Worm (Caenorhabditis elegans) whole organism, L3 larva: Measurements from ENCODE around the gene klp-19.

Experiments used
- R02D3.7 ChIP-seq: fragments of 150-350 bp; optimal IDR thresholded peaks from 2 replicates; lab custom pipeline; 2014; ENCODE audit warnings: missing biosample characterization, missing genetic modification characterization
- aly-2 ChIP-seq: fragments of 150-350 bp; optimal IDR thresholded peaks from 2 replicates; lab custom pipeline; 2014; ENCODE audit warnings: missing biosample characterization, missing genetic modification characterization
- ama-1 ChIP-seq: fragments of 150-350 bp; optimal IDR thresholded peaks from 2 replicates; lab custom pipeline; 2018
- ceh-16 ChIP-seq: sonication (generic microtip); optimal IDR thresholded peaks from 2 replicates; lab custom pipeline; 2017; ENCODE audit warnings: missing biosample characterization, missing genetic modification characterization
- ceh-28 ChIP-seq: fragments of 150-350 bp; optimal IDR thresholded peaks from 2 replicates; lab custom pipeline; 2014; ENCODE audit warnings: missing biosample characterization, missing genetic modification reagents, missing genetic modification characterization
- ceh-82 ChIP-seq: fragments of 150-350 bp; optimal IDR thresholded peaks from 2 replicates; lab custom pipeline; 2014; ENCODE audit warnings: missing biosample characterization, missing genetic modification characterization
- ceh-9 ChIP-seq: sonication (generic microtip); optimal IDR thresholded peaks from 2 replicates; lab custom pipeline; 2018; ENCODE audit warnings: missing biosample characterization, missing genetic modification characterization
- daf-12 ChIP-seq: fragments of 150-350 bp; optimal IDR thresholded peaks from 2 replicates; lab custom pipeline; 2014; ENCODE audit warnings: missing biosample characterization, missing genetic modification reagents, missing genetic modification characterization
- egl-27 ChIP-seq: sonication (generic microtip); optimal IDR thresholded peaks from 4 replicates; lab custom pipeline; 2017; ENCODE audit warnings: missing biosample characterization, missing genetic modification reagents, missing genetic modification characterization
- elt-1 ChIP-seq: fragments of 150-350 bp; optimal IDR thresholded peaks from 2 replicates; lab custom pipeline; 2014; ENCODE audit warnings: missing biosample characterization, missing genetic modification characterization
- elt-2 ChIP-seq: sonication (generic microtip); optimal IDR thresholded peaks from 2 replicates; lab custom pipeline; 2016; ENCODE audit warnings: missing genetic modification reagents, mild to moderate bottlenecking, missing genetic modification characterization, missing compliant biosample characterization
- elt-3 ChIP-seq, 3 experiments: fragments of 150-350 bp in 1 of 3; sonication (generic microtip) in 2 of 3; optimal IDR thresholded peaks; 2 replicates in 2 of 3; 4 replicates in 1 of 3; lab custom pipeline; 2014 to 2017; ENCODE audit warnings: missing biosample characterization in 3 of 3, missing genetic modification characterization in 3 of 3
- eor-1 ChIP-seq, 2 experiments: fragments of 150-350 bp; optimal IDR thresholded peaks; 2 replicates each; lab custom pipeline; 2014 to 2018; ENCODE audit warnings: missing biosample characterization in 2 of 2, missing genetic modification characterization in 2 of 2
- fkh-10 ChIP-seq: sonication (generic microtip); optimal IDR thresholded peaks from 2 replicates; lab custom pipeline; 2017; ENCODE audit warnings: missing biosample characterization, missing genetic modification reagents, missing genetic modification characterization
- fkh-2 ChIP-seq: fragments of 150-350 bp; optimal IDR thresholded peaks from 2 replicates; lab custom pipeline; 2014; ENCODE audit warnings: missing biosample characterization, missing genetic modification reagents, missing genetic modification characterization
- fos-1 ChIP-seq: fragments of 150-350 bp; optimal IDR thresholded peaks from 2 replicates; lab custom pipeline; 2014; ENCODE audit warnings: missing biosample characterization, missing genetic modification characterization
- hmg-11 ChIP-seq: sonication (generic microtip); optimal IDR thresholded peaks from 2 replicates; lab custom pipeline; 2016; ENCODE audit warnings: missing genetic modification characterization, missing compliant biosample characterization
- jun-1 ChIP-seq: fragments of 150-350 bp; optimal IDR thresholded peaks from 2 replicates; lab custom pipeline; 2014; ENCODE audit warnings: missing biosample characterization, missing genetic modification reagents, missing genetic modification characterization
- lin-15B ChIP-seq: fragments of 150-350 bp; optimal IDR thresholded peaks from 2 replicates; lab custom pipeline; 2014; ENCODE audit warnings: missing biosample characterization, missing genetic modification characterization
- lin-39 ChIP-seq: fragments of 150-350 bp; optimal IDR thresholded peaks from 2 replicates; lab custom pipeline; 2018; ENCODE audit warnings: missing biosample characterization, missing genetic modification reagents, missing genetic modification characterization
- lsy-12 ChIP-seq: sonication (generic microtip); optimal IDR thresholded peaks from 2 replicates; lab custom pipeline; 2016; ENCODE audit warnings: mild to moderate bottlenecking, missing genetic modification characterization, missing compliant biosample characterization
- mdl-1 ChIP-seq: fragments of 150-350 bp; optimal IDR thresholded peaks from 2 replicates; lab custom pipeline; 2014; ENCODE audit warnings: missing biosample characterization, missing genetic modification characterization
- mml-1 ChIP-seq: fragments of 150-350 bp; sonication (generic microtip); optimal IDR thresholded peaks from 3 replicates; lab custom pipeline; 2014; ENCODE audit warnings: missing biosample characterization, missing genetic modification characterization
- nfya-1 ChIP-seq: sonication (generic microtip); optimal IDR thresholded peaks from 2 replicates; lab custom pipeline; 2017; ENCODE audit warnings: missing genetic modification characterization, mild to moderate bottlenecking, missing compliant biosample characterization, antibody characterized with exemption, moderate library complexity; ENCODE audit not compliant: insufficient read depth
- nhr-11 ChIP-seq: fragments of 150-350 bp; optimal IDR thresholded peaks from 2 replicates; lab custom pipeline; 2014; ENCODE audit warnings: missing biosample characterization, missing genetic modification characterization
- nhr-12 ChIP-seq: fragments of 150-350 bp; optimal IDR thresholded peaks from 2 replicates; lab custom pipeline; 2014; ENCODE audit warnings: missing biosample characterization, missing genetic modification characterization
- nhr-23 ChIP-seq: fragments of 150-350 bp; optimal IDR thresholded peaks from 2 replicates; lab custom pipeline; 2014; ENCODE audit warnings: missing biosample characterization, missing genetic modification reagents, missing genetic modification characterization
- nhr-237 ChIP-seq: fragments of 150-350 bp; optimal IDR thresholded peaks from 2 replicates; lab custom pipeline; 2014; ENCODE audit warnings: missing biosample characterization, missing genetic modification characterization
- nhr-25 ChIP-seq: sonication (generic microtip); optimal IDR thresholded peaks from 2 replicates; lab custom pipeline; 2017; ENCODE audit warnings: missing biosample characterization, missing genetic modification characterization
- nhr-28 ChIP-seq: fragments of 150-350 bp; optimal IDR thresholded peaks from 2 replicates; lab custom pipeline; 2014; ENCODE audit warnings: missing biosample characterization, missing genetic modification characterization
- nhr-43 ChIP-seq: sonication (generic microtip); optimal IDR thresholded peaks from 2 replicates; lab custom pipeline; 2016; ENCODE audit warnings: mild to moderate bottlenecking, missing genetic modification characterization, missing compliant biosample characterization; ENCODE audit not compliant: poor library complexity, severe bottlenecking
- nhr-67 ChIP-seq: fragments of 150-350 bp; optimal IDR thresholded peaks from 2 replicates; lab custom pipeline; 2014; ENCODE audit warnings: missing biosample characterization, missing genetic modification characterization
- nhr-76 ChIP-seq: fragments of 150-350 bp; sonication (generic microtip); optimal IDR thresholded peaks from 5 replicates; lab custom pipeline; 2014; ENCODE audit warnings: missing biosample characterization, missing genetic modification characterization
- nhr-77 ChIP-seq: fragments of 150-350 bp; optimal IDR thresholded peaks from 2 replicates; lab custom pipeline; 2014; ENCODE audit warnings: missing biosample characterization, missing genetic modification characterization
- pha-4 ChIP-seq: fragments of 150-350 bp; optimal IDR thresholded peaks from 2 replicates; lab custom pipeline; 2014; ENCODE audit warnings: missing biosample characterization, missing genetic modification reagents, missing genetic modification characterization
- pqm-1 ChIP-seq: fragments of 150-350 bp; optimal IDR thresholded peaks from 2 replicates; lab custom pipeline; 2017; ENCODE audit warnings: missing biosample characterization, missing genetic modification characterization, inconsistent platforms
- snpc-4 ChIP-seq: fragments of 150-350 bp; optimal IDR thresholded peaks from 2 replicates; lab custom pipeline; 2014; ENCODE audit warnings: missing biosample characterization, missing genetic modification characterization
- unc-39 ChIP-seq: sonication (generic microtip); optimal IDR thresholded peaks from 4 replicates; lab custom pipeline; 2017; ENCODE audit warnings: missing biosample characterization, missing genetic modification characterization
- unc-62 ChIP-seq: fragments of 150-350 bp; sonication (generic microtip); optimal IDR thresholded peaks from 4 replicates; lab custom pipeline; 2014; ENCODE audit warnings: missing biosample characterization, missing genetic modification reagents, missing genetic modification characterization
- zag-1 ChIP-seq: fragments of 150-350 bp; optimal IDR thresholded peaks from 2 replicates; lab custom pipeline; 2014; ENCODE audit warnings: missing biosample characterization, missing genetic modification characterization
- ztf-11 ChIP-seq: fragments of 150-350 bp; optimal IDR thresholded peaks from 2 replicates; lab custom pipeline; 2014; ENCODE audit warnings: missing biosample characterization, missing genetic modification characterization
- ztf-4 ChIP-seq: fragments of 150-350 bp; optimal IDR thresholded peaks from 2 replicates; lab custom pipeline; 2014; ENCODE audit warnings: missing biosample characterization, missing genetic modification characterization

The klp-19 gene

ce11 chrIII:13275784-13276183 lies 31.3 kb downstream of the klp-19 start (continued):
- no peak for TF ChIP-seq nhr-25 (tag; lab: Kevin White, UChicago)
- TF ChIP-seq hmg-11 (tag; lab: Kevin White, UChicago): peak; percentile 94

- no peak for TF ChIP-seq lsy-12 (tag; lab: Kevin White, UChicago)
- no peak for TF ChIP-seq nhr-43
- no peak for TF ChIP-seq ztf-4
- TF ChIP-seq elt-1 (tag; lab: Kevin White, UChicago): peak; percentile 88
Measured at ce11 chrIII:13272788-13273187, 34.3 kb downstream of the klp-19 start.

ce11 chrIII:13272227-13272626 lies 34.8 kb downstream of the klp-19 start:
- TF ChIP-seq ceh-16 (tag; lab: Kevin White, UChicago) (no peak), unc-62 (GFP tag; lab: Kevin White, UChicago) (no peak), ztf-11 (tag; lab: Kevin White, UChicago) (no peak), ama-1 (lab: Kevin White, UChicago) (no peak), nhr-11 (no peak), elt-1 (tag; lab: Kevin White, UChicago) (no peak), mml-1 (no peak), zag-1 (tag; lab: Kevin White, UChicago) (no peak), nhr-28 (tag; lab: Kevin White, UChicago) (no peak), fos-1 (no peak), egl-27 (tag; lab: Kevin White, UChicago) (no peak), snpc-4 (tag; lab: Kevin White, UChicago) (no peak), lin-15B (no peak), elt-2 (tag; lab: Kevin White, UChicago) (no peak), nhr-67 (no peak), nfya-1 (tag; lab: Kevin White, UChicago) (no peak), ceh-28 (no peak), pqm-1 (tag; lab: Kevin White, UChicago) (no peak), fkh-10 (GFP tag; lab: Kevin White, UChicago) (no peak), nhr-25 (tag; lab: Kevin White, UChicago) (no peak)

- TF ChIP-seq fkh-10 (GFP tag; lab: Kevin White, UChicago): peak; percentile 62
- peak; percentile 23 for TF ChIP-seq lin-39 (tag; lab: Kevin White, UChicago)
- TF ChIP-seq nfya-1 (tag; lab: Kevin White, UChicago): peak; percentile 64
- no peak for TF ChIP-seq nhr-43
- no peak for TF ChIP-seq ceh-28
- TF ChIP-seq nhr-77 (tag; lab: Kevin White, UChicago): no peak
- TF ChIP-seq zag-1 (tag; lab: Kevin White, UChicago): no peak
- no peak for TF ChIP-seq eor-1 (tag; optimal IDR thresholded peaks at IDR 0.05; lab: Kevin White, UChicago)
- no peak for TF ChIP-seq fos-1
- TF ChIP-seq, all 47 proteins: peak for 3
Measured at ce11 chrIII:13270896-13271295, 36.2 kb downstream of the klp-19 start.

ce11 chrIII:13268856-13269255 lies 38.2 kb downstream of the klp-19 start, which contains the start of gene cpf-2:
TSS of gene cpf-2 (minus strand) at chrIII:13268883.
- no peak for TF ChIP-seq nhr-67
- no peak for TF ChIP-seq daf-12
- no peak for TF ChIP-seq fos-1
- TF ChIP-seq R02D3.7: peak; percentile 63
- peak; percentile 36 for TF ChIP-seq nhr-25 (tag; lab: Kevin White, UChicago)
- TF ChIP-seq nhr-12 (tag; lab: Kevin White, UChicago): no peak
- TF ChIP-seq nfya-1 (tag; lab: Kevin White, UChicago): peak; percentile 75
- TF ChIP-seq hmg-11 (tag; lab: Kevin White, UChicago): peak; percentile 96
- TF ChIP-seq unc-62 (GFP tag; lab: Kevin White, UChicago): no peak
- TF ChIP-seq elt-1 (tag; lab: Kevin White, UChicago): no peak
- no peak for TF ChIP-seq lin-39 (tag; lab: Kevin White, UChicago)
- TF ChIP-seq lsy-12 (tag; lab: Kevin White, UChicago): peak; percentile 50
- no peak for TF ChIP-seq egl-27 (tag; lab: Kevin White, UChicago)
- TF ChIP-seq zag-1 (tag; lab: Kevin White, UChicago): no peak
- peak; percentile 43 for TF ChIP-seq elt-2 (tag; lab: Kevin White, UChicago)
- TF ChIP-seq elt-3 (tag; optimal IDR thresholded peaks at IDR 0.05; lab: Kevin White, UChicago): no peak
- no peak for TF ChIP-seq mdl-1
- no peak for TF ChIP-seq nhr-237
- peak; percentile 39 for TF ChIP-seq ceh-82 (tag; lab: Kevin White, UChicago)
- no peak for TF ChIP-seq eor-1 (tag; optimal IDR thresholded peaks at IDR 0.05; lab: Kevin White, UChicago)
- TF ChIP-seq ztf-11 (tag; lab: Kevin White, UChicago): no peak
- no peak for TF ChIP-seq nhr-76
- TF ChIP-seq ceh-9 (tag; lab: Kevin White, UChicago): no peak
- TF ChIP-seq nhr-28 (tag; lab: Kevin White, UChicago): no peak
- TF ChIP-seq fkh-10 (GFP tag; lab: Kevin White, UChicago): no peak
- peak; percentile 2 for TF ChIP-seq jun-1
- TF ChIP-seq mml-1: no peak
- no peak for TF ChIP-seq unc-39 (tag; lab: Kevin White, UChicago)
- peak; percentile 78 for TF ChIP-seq ceh-28
- TF ChIP-seq fkh-2 (tag; lab: Kevin White, UChicago): no peak
- peak; percentile 68 for TF ChIP-seq pha-4 (tag; lab: Kevin White, UChicago)
- TF ChIP-seq nhr-23 (tag; lab: Kevin White, UChicago): peak; percentile 62
- no peak for TF ChIP-seq nhr-11
- peak; percentile 79 for TF ChIP-seq nhr-43
- TF ChIP-seq aly-2 (tag; lab: Kevin White, UChicago): no peak
- no peak for TF ChIP-seq nhr-77 (tag; lab: Kevin White, UChicago)
- TF ChIP-seq snpc-4 (tag; lab: Kevin White, UChicago): peak; percentile 17
